Worm (Caenorhabditis elegans) whole organism, midembryonic: ENCODE data around the gene folt-2.

Experiments used
- T22C8.4 ChIP-seq: fragments of 200-800 bp; sonication (Bioruptor generic); IDR thresholded peaks from 2 replicates; pipeline ENCODE4 v1.3.6; 2022; ENCODE audit warnings: missing genetic modification characterization, missing compliant biosample characterization
- flt-1 ChIP-seq: fragments of 200-800 bp; sonication (Bioruptor generic); IDR thresholded peaks from 2 replicates; pipeline ENCODE4 v1.3.6; 2022; ENCODE audit warnings: missing genetic modification characterization, missing compliant biosample characterization
- klf-2 ChIP-seq: fragments of 200-800 bp; sonication (Bioruptor generic); conservative IDR thresholded peaks from 2 replicates; pipeline ENCODE4 v1.3.6; 2022; ENCODE audit warnings: missing genetic modification reagents, missing genetic modification characterization, missing compliant biosample characterization
- med-1 ChIP-seq: sonication (generic microtip); optimal IDR thresholded peaks from 2 replicates; lab custom pipeline; 2017; ENCODE audit warnings: missing genetic modification characterization, mild to moderate bottlenecking, missing compliant biosample characterization, antibody characterized with exemption, missing genetic modification reagents; ENCODE audit not compliant: insufficient read depth
- ref-1 ChIP-seq: fragments of 200-800 bp; sonication (Bioruptor generic); conservative IDR thresholded peaks from 2 replicates; pipeline ENCODE4 v1.3.6; 2022; ENCODE audit warnings: missing genetic modification reagents, missing genetic modification characterization, missing compliant biosample characterization
- tab-1 ChIP-seq: fragments of 200-800 bp; sonication (Bioruptor generic); IDR thresholded peaks from 2 replicates; pipeline ENCODE4 v1.3.6; 2022; ENCODE audit warnings: missing genetic modification characterization, missing compliant biosample characterization
- ztf-23 ChIP-seq: fragments of 200-800 bp; sonication (Bioruptor generic); IDR thresholded peaks from 2 replicates; pipeline ENCODE4 v1.3.6; 2022; ENCODE audit warnings: missing genetic modification reagents, missing genetic modification characterization, missing compliant biosample characterization
- ztf-29 ChIP-seq: fragments of 200-800 bp; sonication (Bioruptor generic); IDR thresholded peaks from 2 replicates; pipeline ENCODE4 v1.3.6; 2022; ENCODE audit warnings: missing genetic modification reagents, missing genetic modification characterization, missing compliant biosample characterization

folt-2 gene

DNA sequence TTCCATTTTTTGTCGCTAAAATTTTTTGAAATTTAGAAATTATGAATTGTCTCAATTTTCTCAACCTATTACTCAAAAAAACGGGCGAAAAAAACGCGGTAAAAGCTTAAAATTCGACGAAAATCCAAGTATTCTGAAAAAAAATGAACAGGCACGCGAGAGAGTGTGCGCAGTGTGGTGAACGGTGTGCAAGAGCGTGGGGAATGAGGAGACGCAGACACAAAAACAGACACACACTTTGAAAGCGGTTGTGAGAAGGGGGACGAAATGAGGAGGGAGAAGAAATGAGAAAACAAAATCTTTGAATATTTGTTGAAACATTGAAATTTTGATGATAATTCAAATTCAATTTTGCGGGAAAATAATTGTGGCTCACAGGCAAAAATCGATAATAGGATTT, 48.6 kb downstream of the folt-2 start, which contains the start of gene T03D3.5:
Gene T03D3.5, minus strand, starts transcription at position 21 of the 400 bp plus-strand sequence.
- no peak for TF ChIP-seq ref-1 (GFP tag; lab: Robert Waterston, UW)
- TF ChIP-seq tab-1: no peak
- no peak for TF ChIP-seq flt-1 (GFP tag; lab: Robert Waterston, UW)
- no peak for TF ChIP-seq ztf-29 (GFP tag; lab: Robert Waterston, UW)
- no peak for TF ChIP-seq ztf-23
- TF ChIP-seq T22C8.4: no peak
- TF ChIP-seq klf-2 (GFP tag; lab: Robert Waterston, UW): no peak
- no peak for TF ChIP-seq med-1 (GFP tag; lab: Kevin White, UChicago)

DNA sequence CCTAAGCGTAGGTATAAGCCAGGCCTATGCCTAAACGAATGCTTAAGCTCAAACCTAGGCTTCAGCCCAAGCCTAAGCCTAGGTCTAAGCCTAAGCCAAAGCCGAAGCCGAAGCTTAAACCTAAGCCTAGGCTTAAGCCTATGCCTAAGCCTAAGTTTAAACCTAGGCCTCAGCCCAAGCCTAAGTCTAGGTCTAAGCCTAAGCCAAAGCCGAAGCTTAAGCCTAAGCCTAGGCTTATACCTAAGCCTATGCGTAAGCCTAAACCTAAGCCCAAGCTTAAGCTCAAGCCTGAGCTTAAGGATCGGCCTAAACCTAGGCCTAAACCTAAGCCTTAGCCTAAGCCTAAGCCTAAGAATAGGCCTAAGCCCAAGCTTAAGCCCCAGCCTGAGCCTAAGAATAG, 49.4 kb downstream of the folt-2 start:
- TF ChIP-seq ztf-29 (GFP tag; lab: Robert Waterston, UW): 0 out of 2 replicates have a peak, but pooled peaks have one; percentile 16
- no peak for TF ChIP-seq ref-1 (GFP tag; lab: Robert Waterston, UW)
- TF ChIP-seq flt-1 (GFP tag; lab: Robert Waterston, UW): no peak
- TF ChIP-seq T22C8.4: no peak
- TF ChIP-seq tab-1: no peak
- TF ChIP-seq ztf-23: no peak
